Worm (Caenorhabditis elegans) whole organism, midembryonic: ENCODE results near the gene ymel-1.
"Not testable (repeated sequence)": the region's sequence is repeated elsewhere in the genome, so short reads cannot be mapped to it uniquely, and the experiment has no call there.

ENCODE experiments used
- T22C8.4 ChIP-seq: fragments of 200-800 bp; sonication (Bioruptor generic); IDR thresholded peaks from 2 replicates; pipeline ENCODE4 v1.3.6; 2022; ENCODE audit warnings: missing genetic modification characterization, missing compliant biosample characterization
- cog-1 ChIP-seq: sonication (generic microtip); optimal IDR thresholded peaks from 2 replicates; lab custom pipeline; 2016; ENCODE audit warnings: missing genetic modification characterization, missing compliant biosample characterization
- flt-1 ChIP-seq: fragments of 200-800 bp; sonication (Bioruptor generic); IDR thresholded peaks from 2 replicates; pipeline ENCODE4 v1.3.6; 2022; ENCODE audit warnings: missing genetic modification characterization, missing compliant biosample characterization
- klf-2 ChIP-seq: fragments of 200-800 bp; sonication (Bioruptor generic); conservative IDR thresholded peaks from 2 replicates; pipeline ENCODE4 v1.3.6; 2022; ENCODE audit warnings: missing genetic modification reagents, missing genetic modification characterization, missing compliant biosample characterization
- med-1 ChIP-seq: sonication (generic microtip); optimal IDR thresholded peaks from 2 replicates; lab custom pipeline; 2017; ENCODE audit warnings: missing genetic modification characterization, mild to moderate bottlenecking, missing compliant biosample characterization, antibody characterized with exemption, missing genetic modification reagents; ENCODE audit not compliant: insufficient read depth
- ref-1 ChIP-seq: fragments of 200-800 bp; sonication (Bioruptor generic); conservative IDR thresholded peaks from 2 replicates; pipeline ENCODE4 v1.3.6; 2022; ENCODE audit warnings: missing genetic modification reagents, missing genetic modification characterization, missing compliant biosample characterization
- tab-1 ChIP-seq: fragments of 200-800 bp; sonication (Bioruptor generic); IDR thresholded peaks from 2 replicates; pipeline ENCODE4 v1.3.6; 2022; ENCODE audit warnings: missing genetic modification characterization, missing compliant biosample characterization
- ztf-23 ChIP-seq: fragments of 200-800 bp; sonication (Bioruptor generic); IDR thresholded peaks from 2 replicates; pipeline ENCODE4 v1.3.6; 2022; ENCODE audit warnings: missing genetic modification reagents, missing genetic modification characterization, missing compliant biosample characterization
- ztf-29 ChIP-seq: fragments of 200-800 bp; sonication (Bioruptor generic); IDR thresholded peaks from 2 replicates; pipeline ENCODE4 v1.3.6; 2022; ENCODE audit warnings: missing genetic modification reagents, missing genetic modification characterization, missing compliant biosample characterization

Gene ymel-1

DNA sequence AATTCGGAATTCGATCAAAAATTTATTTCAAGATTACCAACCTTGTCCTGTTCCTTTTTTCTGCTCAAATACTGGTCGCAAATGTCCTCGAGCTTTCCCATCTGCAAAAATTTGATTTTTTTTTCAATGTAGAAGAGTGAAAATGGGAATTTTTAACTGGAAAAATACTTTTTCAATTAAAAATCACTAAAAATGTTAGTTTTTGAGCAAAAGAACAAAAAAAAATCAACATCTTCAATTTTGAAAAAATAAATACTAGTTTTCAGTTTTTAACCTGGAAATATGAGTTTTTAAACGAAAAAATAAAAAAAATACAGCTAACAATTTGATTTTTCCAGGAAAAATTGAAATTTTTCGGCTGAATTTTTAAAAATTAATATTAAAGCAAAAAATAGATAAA lies 11.9 kb downstream of the ymel-1 start, which contains the start of gene prp-3:
Gene prp-3, minus strand, starts transcription at position 101 of the 400 bp plus-strand sequence.
- TF ChIP-seq ztf-23 (GFP tag; lab: Robert Waterston, UW) (no peak), med-1 (no peak), cog-1 (tag; lab: Kevin White, UChicago) (no peak), tab-1 (GFP tag; lab: Robert Waterston, UW) (no peak), ref-1 (GFP tag; lab: Robert Waterston, UW) (no peak), klf-2 (no peak), T22C8.4 (no peak), flt-1 (GFP tag; lab: Robert Waterston, UW) (no peak), ztf-29 (GFP tag; lab: Robert Waterston, UW) (no peak)

DNA sequence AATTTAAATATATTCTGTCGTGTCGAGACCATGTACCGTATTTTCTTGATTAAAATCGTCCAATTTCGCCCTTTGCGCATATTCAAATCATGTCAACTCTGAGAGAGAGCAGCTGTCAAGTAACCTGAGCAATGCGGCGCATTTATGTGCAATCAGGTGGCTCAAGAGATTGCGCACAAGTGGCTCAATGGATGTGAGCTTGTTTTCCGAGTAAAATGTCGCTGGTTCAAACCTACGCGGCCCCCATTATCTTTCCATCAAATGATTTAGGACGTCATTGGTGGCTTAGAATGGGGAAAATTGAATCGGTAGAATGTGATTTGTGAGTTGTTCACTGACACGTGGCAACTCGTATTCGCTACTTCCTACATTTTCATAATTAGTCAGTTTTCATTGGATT lies 16.2 kb downstream of the ymel-1 start:
- TF ChIP-seq ref-1 (GFP tag; lab: Robert Waterston, UW), result peak; percentile 59; the same call in 1 of the 2 replicates
- peak; percentile 52 for TF ChIP-seq cog-1 (tag; lab: Kevin White, UChicago)
- TF ChIP-seq T22C8.4, result peak; percentile 51; the same call in 1 of the 2 replicates
- TF ChIP-seq flt-1 (GFP tag; lab: Robert Waterston, UW), result peak; percentile 83
- no peak; the same call in 1 of the 2 replicates for TF ChIP-seq klf-2
- TF ChIP-seq med-1, result no peak
- peak; percentile 71; the same call in 1 of the 2 replicates for TF ChIP-seq ztf-23 (GFP tag; lab: Robert Waterston, UW)
- TF ChIP-seq tab-1 (GFP tag; lab: Robert Waterston, UW), result peak; percentile 79

DNA sequence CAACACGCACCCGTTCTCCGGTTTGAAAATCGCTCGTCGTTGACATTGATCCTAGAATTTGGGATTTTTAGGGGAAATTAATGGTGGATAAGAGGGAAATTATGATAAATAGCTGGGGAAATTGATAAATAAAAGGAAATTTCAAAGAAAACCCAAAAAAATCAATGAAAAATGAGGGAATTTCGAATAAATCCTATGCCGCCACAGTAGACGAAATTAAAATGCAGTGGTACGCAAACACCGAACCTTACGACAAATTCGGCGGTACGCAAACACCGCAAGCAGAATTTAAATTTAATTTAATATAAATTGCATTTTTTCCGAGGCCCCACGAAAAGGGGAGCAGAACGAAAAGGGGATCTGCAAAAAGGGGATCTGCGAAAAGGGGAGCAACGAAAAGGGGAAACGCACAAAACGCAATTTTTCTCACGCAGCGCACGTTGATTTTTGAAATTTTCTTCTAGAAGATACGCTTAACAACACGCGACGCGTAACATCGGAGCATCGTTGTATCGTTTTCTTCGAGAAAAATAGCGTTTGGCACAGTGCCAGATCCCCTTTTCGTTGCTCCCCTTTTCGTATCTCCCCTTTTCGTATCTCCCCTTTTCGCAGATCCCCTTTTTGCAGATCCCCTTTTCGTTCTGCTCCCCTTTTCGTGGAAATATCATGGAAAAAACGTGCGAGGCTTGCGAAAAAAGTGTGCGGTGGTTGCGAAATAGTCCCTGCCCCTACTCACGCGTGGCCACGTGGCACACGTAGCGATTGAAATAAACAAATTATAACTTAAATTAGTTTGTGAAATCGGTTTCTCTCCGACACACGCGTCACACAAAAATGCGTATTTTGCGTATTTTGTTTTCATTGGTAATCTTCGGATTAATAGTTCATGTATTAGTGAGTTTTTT lies 20.3 kb downstream of the ymel-1 start, which contains the start of the genes smrd-1 and enu-3.1:
Gene smrd-1, minus strand, starts transcription at position 51 of the 905 bp plus-strand sequence.
Gene enu-3.1, plus strand, starts transcription at position 339 of the 905 bp plus-strand sequence.
- TF ChIP-seq ztf-23 (GFP tag; lab: Robert Waterston, UW) (peak; percentile 84), flt-1 (GFP tag; lab: Robert Waterston, UW) (peak; percentile 72), klf-2 (0 out of 2 replicates have a peak, but pooled peaks have one; percentile 33), ztf-29 (GFP tag; lab: Robert Waterston, UW) (peak; percentile 34; the same call in 1 of the 2 replicates)

DNA sequence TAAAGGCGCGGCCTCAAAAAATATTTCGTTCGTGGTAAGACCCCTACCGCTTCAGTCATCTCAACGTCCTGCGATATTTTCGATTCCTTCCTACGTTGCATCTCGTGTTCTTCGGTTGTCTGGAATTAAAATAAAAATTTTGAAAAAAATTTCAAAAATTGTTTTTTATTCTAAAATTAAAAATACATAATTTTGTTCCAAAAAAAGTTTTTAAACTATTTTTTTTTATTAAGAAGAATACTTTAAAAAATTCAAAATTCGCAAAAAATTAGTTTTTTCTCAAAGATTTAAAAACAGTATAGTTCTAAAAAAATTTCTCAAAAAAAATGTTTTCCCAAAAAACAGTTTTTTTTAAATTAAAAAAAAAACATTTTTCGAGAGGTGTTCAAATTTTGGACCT lies 22.8 kb downstream of the ymel-1 start, which contains the start of gene H04D03.6:
Gene H04D03.6, minus strand, starts transcription at position 101 of the 400 bp plus-strand sequence.
- not testable (repeated sequence) for TF ChIP-seq cog-1 (tag; lab: Kevin White, UChicago); flt-1 (GFP tag; lab: Robert Waterston, UW); tab-1 (GFP tag; lab: Robert Waterston, UW)

DNA sequence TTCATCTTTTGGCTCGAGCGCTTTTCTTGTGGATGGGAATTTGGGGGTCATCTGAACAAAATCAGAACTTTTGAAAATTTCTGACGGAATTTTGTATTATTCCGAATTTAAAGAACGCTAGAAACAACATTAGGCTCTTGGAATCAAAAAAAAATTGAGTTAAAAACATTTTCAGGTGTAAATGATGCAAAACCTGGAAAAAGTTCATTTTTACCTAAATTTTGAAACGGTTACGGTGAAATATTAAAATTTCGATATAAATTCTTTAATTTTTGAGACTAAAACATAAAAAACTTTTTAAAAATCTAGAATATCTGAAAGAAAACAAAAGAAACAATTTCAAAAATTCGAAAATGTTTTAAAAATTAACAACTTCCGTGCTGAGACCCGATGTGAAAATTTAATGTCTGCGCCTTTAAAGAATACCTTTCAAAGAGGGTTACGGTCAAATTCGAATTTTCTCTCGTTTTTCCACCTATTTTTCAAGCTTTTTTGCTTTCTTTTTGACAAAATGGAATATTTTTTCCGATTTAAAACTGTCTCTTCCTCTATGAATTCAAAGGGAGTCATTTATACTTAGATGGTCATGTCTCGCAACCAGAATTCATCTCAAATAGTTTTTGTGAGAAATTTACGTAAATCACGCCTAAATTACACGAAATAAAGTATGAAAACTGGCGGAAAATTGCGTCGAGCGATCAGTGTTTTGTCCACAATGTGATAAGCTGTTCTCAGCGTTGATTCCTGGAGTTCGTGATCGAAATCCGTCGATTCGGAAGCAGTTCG lies 26.6 kb downstream of the ymel-1 start, which contains the start of the genes H04D03.2 and ecps-2:
Gene H04D03.2, minus strand, starts transcription at position 51 of the 786 bp plus-strand sequence.
Gene ecps-2, plus strand, starts transcription at position 736 of the 786 bp plus-strand sequence.
- TF ChIP-seq cog-1 (tag; lab: Kevin White, UChicago) (no peak), ref-1 (GFP tag; lab: Robert Waterston, UW) (no peak), ztf-29 (GFP tag; lab: Robert Waterston, UW) (no peak), klf-2 (no peak), flt-1 (GFP tag; lab: Robert Waterston, UW) (no peak), ztf-23 (GFP tag; lab: Robert Waterston, UW) (no peak), T22C8.4 (no peak), med-1 (no peak), tab-1 (GFP tag; lab: Robert Waterston, UW) (no peak)

DNA sequence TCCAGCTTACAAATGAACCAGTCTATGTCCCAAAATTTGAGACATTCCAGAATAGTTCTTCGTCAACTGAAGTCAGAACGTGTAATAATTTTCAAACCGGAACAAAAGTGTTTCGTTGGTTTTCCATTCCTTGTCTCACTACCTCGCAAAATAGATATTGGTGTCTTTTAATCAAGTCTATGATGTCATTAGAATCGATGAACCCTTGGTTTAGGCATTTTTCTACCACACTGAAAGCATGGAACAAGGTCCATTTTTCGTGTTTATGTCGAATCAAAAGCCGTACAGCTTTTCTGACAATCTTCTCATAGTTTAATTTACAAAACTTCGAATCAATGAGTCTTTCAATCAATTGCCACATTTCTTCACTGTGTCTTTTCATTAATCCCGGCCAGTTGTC lies 30.8 kb downstream of the ymel-1 start, which contains the start of gene H04D03.7:
Gene H04D03.7, minus strand, starts transcription at position 101 of the 400 bp plus-strand sequence.
- TF ChIP-seq ref-1 (GFP tag; lab: Robert Waterston, UW), result no peak
- TF ChIP-seq ztf-23 (GFP tag; lab: Robert Waterston, UW), result no peak

DNA sequence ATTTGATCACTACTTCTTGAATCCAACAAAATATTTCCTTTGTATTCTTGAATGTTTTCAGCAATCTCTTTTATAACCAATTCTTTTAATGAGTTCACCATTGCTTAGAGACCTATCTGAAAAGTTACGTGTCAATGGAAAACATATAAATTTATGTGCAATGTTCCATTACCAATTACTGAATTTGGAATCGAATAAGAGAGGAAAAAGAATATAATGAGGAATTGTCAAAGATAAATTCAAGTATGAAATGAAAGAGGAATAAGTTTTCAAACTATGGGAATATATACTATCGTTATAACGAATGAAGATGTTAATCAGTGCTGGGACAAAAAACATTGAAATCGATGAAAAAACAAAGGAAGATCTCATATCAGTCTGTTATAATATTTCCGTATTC lies 35.1 kb downstream of the ymel-1 start, which contains the start of gene H04D03.4:
Gene H04D03.4, minus strand, starts transcription at position 101 of the 400 bp plus-strand sequence.
- no peak for TF ChIP-seq ztf-23 (GFP tag; lab: Robert Waterston, UW)
- TF ChIP-seq tab-1 (GFP tag; lab: Robert Waterston, UW), result no peak
- TF ChIP-seq cog-1 (tag; lab: Kevin White, UChicago), result no peak
- no peak for TF ChIP-seq klf-2
- TF ChIP-seq flt-1 (GFP tag; lab: Robert Waterston, UW), result no peak
- no peak for TF ChIP-seq med-1
- no peak for TF ChIP-seq ztf-29 (GFP tag; lab: Robert Waterston, UW)
- no peak for TF ChIP-seq ref-1 (GFP tag; lab: Robert Waterston, UW)
- TF ChIP-seq T22C8.4, result no peak

DNA sequence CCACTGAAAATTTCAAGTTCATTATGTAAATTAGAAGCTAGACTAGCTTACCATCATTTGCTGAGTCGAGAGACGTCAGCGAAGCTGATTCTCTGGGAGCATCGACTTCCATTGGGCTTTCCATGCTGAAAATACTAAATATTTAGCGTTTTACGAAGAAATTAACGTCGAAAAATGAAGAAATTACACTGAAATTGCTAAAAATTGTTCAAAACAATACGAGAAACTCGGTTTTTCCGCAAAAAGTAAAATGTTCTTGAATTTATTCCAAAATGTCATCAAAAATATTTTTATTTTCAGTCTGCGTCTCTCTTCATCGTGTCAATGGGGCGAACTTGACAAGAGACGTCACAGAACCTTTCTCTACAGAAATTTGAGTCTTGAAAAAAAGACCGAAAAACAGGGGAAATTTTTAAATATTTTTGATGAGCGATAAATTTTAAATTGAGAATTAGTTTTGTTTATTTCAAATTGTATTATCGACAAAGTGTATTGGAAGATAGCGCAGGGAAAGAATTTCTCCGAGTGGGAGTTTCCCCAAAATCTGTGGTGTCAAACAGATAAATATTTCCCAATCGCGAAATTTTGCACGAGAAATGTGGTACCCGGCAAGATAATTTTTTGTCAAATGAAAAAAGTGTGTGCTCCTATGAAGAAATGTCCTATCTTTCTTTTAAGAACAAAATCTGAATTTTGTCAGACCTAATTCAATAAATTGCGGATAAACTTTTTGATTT lies 44.7 kb downstream of the ymel-1 start, which contains the start of gene ecps-1:
Gene ecps-1, minus strand, starts transcription at position 125 of the 737 bp plus-strand sequence.
- 0 out of 2 replicates have a peak, but pooled peaks have one; percentile 6 for TF ChIP-seq T22C8.4
- no peak for TF ChIP-seq med-1
- TF ChIP-seq cog-1 (tag; lab: Kevin White, UChicago), result peak; percentile 59
- peak; percentile 77 for TF ChIP-seq flt-1 (GFP tag; lab: Robert Waterston, UW)
- 0 out of 2 replicates have a peak, but pooled peaks have one; percentile 39 for TF ChIP-seq ztf-29 (GFP tag; lab: Robert Waterston, UW)
- TF ChIP-seq klf-2, result peak; percentile 79
- no peak for TF ChIP-seq ref-1 (GFP tag; lab: Robert Waterston, UW)
- TF ChIP-seq ztf-23 (GFP tag; lab: Robert Waterston, UW), result peak; percentile 90
